Fruit fly (Drosophila melanogaster) whole organism, embryonic: ENCODE data around the gene wg.

ENCODE experiments used
- Antp ChIP-seq: fragments of 200-800 bp; sonication (Bioruptor generic); optimal IDR thresholded peaks from 3 replicates; lab custom pipeline; 2016; ENCODE audit warnings: missing biosample characterization, missing genetic modification characterization
- Bgb ChIP-seq: fragments of 200-800 bp; sonication (Bioruptor generic); IDR thresholded peaks from 2 replicates; pipeline ENCODE4 v1.3.6; 2022; ENCODE audit warnings: missing biosample characterization, missing genetic modification characterization; ENCODE audit not compliant: partially characterized antibody
- BtbVII ChIP-seq: fragments of 200-800 bp; sonication (Bioruptor generic); optimal IDR thresholded peaks from 3 replicates; lab custom pipeline; 2017; ENCODE audit warnings: missing biosample characterization, mild to moderate bottlenecking, missing genetic modification characterization
- CG10979 ChIP-seq: fragments of 200-800 bp; sonication (Bioruptor generic); optimal IDR thresholded peaks from 2 replicates; lab custom pipeline; 2018; ENCODE audit warnings: missing biosample characterization, mild to moderate bottlenecking, missing genetic modification characterization, moderate library complexity
- CG13624 ChIP-seq: fragments of 200-800 bp; sonication (Bioruptor generic); optimal IDR thresholded peaks from 2 replicates; lab custom pipeline; 2016; ENCODE audit warnings: missing biosample characterization, missing genetic modification characterization
- CG15073 ChIP-seq: fragments of 200-800 bp; sonication (Bioruptor generic); optimal IDR thresholded peaks from 2 replicates; lab custom pipeline; 2016; ENCODE audit warnings: missing biosample characterization, missing genetic modification characterization
- CG16815 ChIP-seq: fragments of 200-800 bp; sonication (Bioruptor generic); optimal IDR thresholded peaks from 3 replicates; lab custom pipeline; 2017; ENCODE audit warnings: missing biosample characterization, mild to moderate bottlenecking, missing genetic modification characterization
- CG17359 ChIP-seq: fragments of 200-800 bp; sonication (Bioruptor generic); optimal IDR thresholded peaks from 3 replicates; lab custom pipeline; 2018; ENCODE audit warnings: missing biosample characterization, mild to moderate bottlenecking, missing genetic modification characterization, moderate library complexity
- CG17361 ChIP-seq: fragments of 200-800 bp; sonication (Bioruptor generic); IDR thresholded peaks from 3 replicates; pipeline ENCODE4 v1.3.6; 2022; ENCODE audit warnings: missing biosample characterization, missing genetic modification characterization
- CG17829 ChIP-seq: fragments of 200-800 bp; optimal IDR thresholded peaks from 2 replicates; lab custom pipeline; 2019; ENCODE audit warnings: missing biosample characterization, mild to moderate bottlenecking, missing genetic modification characterization, moderate library complexity
- CG2202 ChIP-seq: fragments of 200-800 bp; sonication (Bioruptor generic); optimal IDR thresholded peaks from 2 replicates; lab custom pipeline; 2018; ENCODE audit warnings: missing biosample characterization, mild to moderate bottlenecking, missing genetic modification characterization
- CG31441 ChIP-seq: fragments of 200-800 bp; sonication (Bioruptor generic); IDR thresholded peaks from 2 replicates; pipeline ENCODE4 v1.3.6; 2022; ENCODE audit warnings: missing biosample characterization, missing genetic modification characterization
- CG32532 ChIP-seq: fragments of 200-800 bp; sonication (Bioruptor generic); IDR thresholded peaks from 2 replicates; pipeline ENCODE4 v1.3.6; 2022; ENCODE audit warnings: missing biosample characterization, missing genetic modification characterization
- CG43689 ChIP-seq: fragments of 200-800 bp; sonication (Bioruptor generic); IDR thresholded peaks from 2 replicates; pipeline ENCODE4 v1.3.6; 2022; ENCODE audit warnings: missing biosample characterization, missing genetic modification characterization
- CG4404 ChIP-seq: fragments of 200-800 bp; sonication (Bioruptor generic); IDR thresholded peaks from 2 replicates; pipeline ENCODE4 v1.3.6; 2022; ENCODE audit warnings: missing biosample characterization, missing genetic modification characterization
- CG4707 ChIP-seq: fragments of 200-800 bp; sonication (Bioruptor generic); optimal IDR thresholded peaks from 2 replicates; lab custom pipeline; 2018; ENCODE audit warnings: missing biosample characterization, mild to moderate bottlenecking, missing genetic modification characterization, moderate library complexity
- CG7372 ChIP-seq: fragments of 200-800 bp; sonication (Bioruptor generic); IDR thresholded peaks from 2 replicates; pipeline ENCODE4 v1.3.6; 2022; ENCODE audit warnings: missing biosample characterization, missing genetic modification characterization
- CG8281 ChIP-seq: fragments of 200-800 bp; sonication (Bioruptor generic); optimal IDR thresholded peaks from 2 replicates; lab custom pipeline; 2018; ENCODE audit warnings: missing biosample characterization, mild to moderate bottlenecking, missing genetic modification characterization, moderate library complexity
- CG8359 ChIP-seq: fragments of 200-800 bp; sonication (Bioruptor generic); optimal IDR thresholded peaks from 2 replicates; lab custom pipeline; 2017; ENCODE audit warnings: missing biosample characterization, mild to moderate bottlenecking, missing genetic modification characterization, borderline replicate concordance
- CG8924 ChIP-seq: fragments of 200-800 bp; optimal IDR thresholded peaks from 3 replicates; lab custom pipeline; 2019; ENCODE audit warnings: missing biosample characterization, mild to moderate bottlenecking, missing genetic modification characterization, moderate library complexity
- Dip2 ChIP-seq: fragments of 200-800 bp; sonication (Bioruptor generic); IDR thresholded peaks from 2 replicates; pipeline ENCODE4 v1.3.6; 2022; ENCODE audit warnings: missing biosample characterization, missing genetic modification characterization
- Drgx ChIP-seq: fragments of 200-800 bp; sonication (Bioruptor generic); IDR thresholded peaks from 2 replicates; pipeline ENCODE4 v1.3.6; 2022; ENCODE audit warnings: missing biosample characterization, missing genetic modification characterization
- Gug ChIP-seq: fragments of 200-800 bp; sonication (Bioruptor generic); IDR thresholded peaks from 4 replicates; pipeline ENCODE4 v1.3.6; 2022; ENCODE audit warnings: missing biosample characterization, missing genetic modification characterization
- Hr78 ChIP-seq, 2 experiments: fragments of 200-800 bp in 1 of 2; fragments of >200 bp in 1 of 2; sonication (Bioruptor generic) in 1 of 2; optimal IDR thresholded peaks; 2 replicates each; lab custom pipeline; 2017 to 2019; ENCODE audit warnings: missing biosample characterization in 2 of 2, missing genetic modification characterization in 2 of 2, mild to moderate bottlenecking in 1 of 2, moderate library complexity in 1 of 2
- MESR4 ChIP-seq: fragments of 200-800 bp; sonication (Bioruptor generic); optimal IDR thresholded peaks from 2 replicates; lab custom pipeline; 2018; ENCODE audit warnings: missing biosample characterization, mild to moderate bottlenecking, missing genetic modification characterization, moderate library complexity
- Max ChIP-seq: fragments of 200-800 bp; sonication (Bioruptor generic); optimal IDR thresholded peaks from 2 replicates; lab custom pipeline; 2016; ENCODE audit warnings: missing biosample characterization, mild to moderate bottlenecking, missing genetic modification characterization
- Meics ChIP-seq: fragments of 200-800 bp; sonication (Bioruptor generic); optimal IDR thresholded peaks from 2 replicates; lab custom pipeline; 2017; ENCODE audit warnings: missing biosample characterization, mild to moderate bottlenecking, missing genetic modification characterization
- NFAT ChIP-seq: fragments of 200-800 bp; sonication (Bioruptor generic); IDR thresholded peaks from 2 replicates; pipeline ENCODE4 v1.3.6; 2022; ENCODE audit warnings: missing biosample characterization, missing genetic modification characterization
- Optix ChIP-seq: fragments of 200-800 bp; sonication (Bioruptor generic); IDR thresholded peaks from 3 replicates; pipeline ENCODE4 v1.3.6; 2022; ENCODE audit warnings: missing biosample characterization, missing genetic modification characterization
- Six4 ChIP-seq: fragments of 200-800 bp; sonication (Bioruptor generic); optimal IDR thresholded peaks from 2 replicates; lab custom pipeline; 2016; ENCODE audit warnings: missing biosample characterization, missing genetic modification characterization
- Sry-δ ChIP-seq: fragments of 200-800 bp; sonication (Bioruptor generic); optimal IDR thresholded peaks from 2 replicates; lab custom pipeline; 2016; ENCODE audit warnings: missing biosample characterization, missing genetic modification characterization
- Xrp1 ChIP-seq: fragments of 200-800 bp; sonication (Bioruptor generic); IDR thresholded peaks from 2 replicates; pipeline ENCODE4 v1.3.6; 2022; ENCODE audit warnings: missing biosample characterization, missing genetic modification characterization
- abd-A ChIP-seq: fragments of 200-800 bp; sonication (Bioruptor generic); optimal IDR thresholded peaks from 3 replicates; lab custom pipeline; 2019; ENCODE audit warnings: missing biosample characterization, mild to moderate bottlenecking, missing genetic modification characterization, moderate library complexity
- ap ChIP-seq: fragments of 200-800 bp; sonication (Bioruptor generic); IDR thresholded peaks from 2 replicates; pipeline ENCODE4 v1.3.6; 2022; ENCODE audit warnings: missing biosample characterization, missing genetic modification characterization
- ci ChIP-seq: fragments of 200-800 bp; sonication (Bioruptor generic); IDR thresholded peaks from 3 replicates; pipeline ENCODE4 v1.3.6; 2022; ENCODE audit warnings: missing biosample characterization, missing genetic modification characterization
- corto ChIP-seq: fragments of 200-800 bp; sonication (Bioruptor generic); optimal IDR thresholded peaks from 2 replicates; lab custom pipeline; 2016; ENCODE audit warnings: missing biosample characterization, mild to moderate bottlenecking, missing genetic modification characterization, moderate library complexity
- dmrt99B ChIP-seq: fragments of 200-800 bp; sonication (Bioruptor generic); optimal IDR thresholded peaks from 2 replicates; lab custom pipeline; 2018; ENCODE audit warnings: missing biosample characterization, mild to moderate bottlenecking, missing genetic modification characterization, moderate library complexity
- hth ChIP-seq: fragments of >200 bp; optimal IDR thresholded peaks from 2 replicates; lab custom pipeline; 2017; ENCODE audit warnings: inconsistent platforms
- knrl ChIP-seq: fragments of 200-800 bp; sonication (Bioruptor generic); IDR thresholded peaks from 3 replicates; pipeline ENCODE4 v1.3.6; 2022; ENCODE audit warnings: missing biosample characterization, missing genetic modification characterization; ENCODE audit not compliant: partially characterized antibody
- lola ChIP-seq, 3 experiments: fragments of >200 bp in 2 of 3; fragments of 200-800 bp in 1 of 3; sonication (Bioruptor generic) in 1 of 3; optimal IDR thresholded peaks; 2 replicates each; lab custom pipeline; 2017 to 2019; ENCODE audit warnings: missing biosample characterization in 3 of 3, missing genetic modification characterization in 3 of 3, mild to moderate bottlenecking in 1 of 3, moderate library complexity in 1 of 3
- nau ChIP-seq: fragments of 200-800 bp; sonication (Bioruptor generic); optimal IDR thresholded peaks from 3 replicates; lab custom pipeline; 2017; ENCODE audit warnings: missing biosample characterization, mild to moderate bottlenecking, missing genetic modification characterization, missing genetic modification reagents
- rib ChIP-seq: fragments of 200-800 bp; sonication (Bioruptor generic); IDR thresholded peaks from 2 replicates; pipeline ENCODE4 v1.3.6; 2022; ENCODE audit warnings: missing biosample characterization, missing genetic modification characterization
- ro ChIP-seq: fragments of 200-800 bp; sonication (Bioruptor generic); IDR thresholded peaks from 2 replicates; pipeline ENCODE4 v1.3.6; 2022; ENCODE audit warnings: missing biosample characterization, missing genetic modification characterization
- scrt ChIP-seq: fragments of 200-800 bp; sonication (Bioruptor generic); optimal IDR thresholded peaks from 2 replicates; lab custom pipeline; 2018; ENCODE audit warnings: missing biosample characterization, mild to moderate bottlenecking, missing genetic modification characterization, moderate library complexity
- seq ChIP-seq: fragments of 200-800 bp; sonication (Bioruptor generic); IDR thresholded peaks from 2 replicates; pipeline ENCODE4 v1.3.6; 2022; ENCODE audit warnings: missing biosample characterization, missing genetic modification characterization
- tgo ChIP-seq: fragments of 200-800 bp; sonication (Bioruptor generic); IDR thresholded peaks from 3 replicates; pipeline ENCODE4 v1.3.6; 2022; ENCODE audit warnings: missing biosample characterization, missing genetic modification characterization
- tin ChIP-seq: fragments of 200-800 bp; sonication (Bioruptor generic); optimal IDR thresholded peaks from 3 replicates; lab custom pipeline; 2016; ENCODE audit warnings: missing biosample characterization, missing genetic modification characterization
- trem ChIP-seq: fragments of 200-800 bp; optimal IDR thresholded peaks from 3 replicates; lab custom pipeline; 2019; ENCODE audit warnings: missing biosample characterization, mild to moderate bottlenecking, missing genetic modification characterization, moderate library complexity
- wek ChIP-seq: fragments of 200-800 bp; sonication (Bioruptor generic); optimal IDR thresholded peaks from 3 replicates; lab custom pipeline; 2018; ENCODE audit warnings: missing biosample characterization, mild to moderate bottlenecking, missing genetic modification characterization, moderate library complexity
- z ChIP-seq: fragments of 200-800 bp; sonication (Bioruptor generic); IDR thresholded peaks from 3 replicates; pipeline ENCODE4 v1.3.6; 2022; ENCODE audit warnings: missing biosample characterization, missing genetic modification characterization

wg gene

DNA sequence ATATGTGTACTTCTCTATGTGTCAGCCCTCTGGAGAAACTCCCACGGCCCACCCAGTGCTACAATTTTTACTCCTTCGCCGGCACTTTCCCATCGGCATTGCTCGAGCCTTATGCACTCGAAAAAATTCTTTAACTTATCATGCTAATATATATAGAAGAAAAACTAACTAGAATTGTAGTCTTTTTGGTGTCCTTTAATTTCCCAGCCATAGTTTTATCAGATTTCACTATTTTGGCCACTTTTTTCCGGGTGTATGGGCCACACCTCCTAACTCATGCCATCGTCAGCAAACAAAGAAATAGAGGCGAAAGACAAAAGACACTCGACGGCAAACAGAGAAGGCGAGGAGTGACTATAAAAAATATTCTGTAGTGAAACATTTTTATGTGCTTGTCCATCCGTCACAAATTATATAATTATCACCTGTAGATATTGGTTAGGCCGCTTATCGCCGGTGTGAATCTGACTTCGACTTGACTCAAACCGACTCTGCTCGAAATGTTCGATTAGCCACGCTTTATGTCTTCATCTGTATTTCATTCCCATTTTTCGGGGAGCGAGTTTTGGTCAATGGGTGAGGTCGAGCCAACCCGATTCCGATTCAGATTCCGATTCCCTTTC lies 8.1 kb upstream of the wg start (continued):
- TF ChIP-seq Bgb (GFP tag; lab: Robert Waterston, UW) = no peak
- TF ChIP-seq CG32532 (GFP tag; lab: Robert Waterston, UW) = no peak
- peak; percentile 23 for TF ChIP-seq tin (GFP tag; lab: Kevin White, UChicago)
- TF ChIP-seq Drgx (GFP tag; lab: Robert Waterston, UW) = 0 out of 2 replicates have a peak, but pooled peaks have one; percentile 13
- TF ChIP-seq lola (GFP tag; optimal IDR thresholded peaks at IDR 0.05; lab: Kevin White, UChicago) = peak in 1 of 3 experiments; percentile 43
- TF ChIP-seq ci = peak; percentile 60; the same call in 1 of the 3 replicates
- no peak for TF ChIP-seq z (GFP tag; lab: Robert Waterston, UW)
- TF ChIP-seq corto (GFP tag; lab: Kevin White, UChicago) = no peak
- TF ChIP-seq CG31441 (GFP tag; lab: Robert Waterston, UW) = 0 out of 2 replicates have a peak, but pooled peaks have one; percentile 18
- TF ChIP-seq BtbVII (GFP tag; lab: Kevin White, UChicago) = no peak
- TF ChIP-seq CG43689 (GFP tag; lab: Robert Waterston, UW) = no peak
- TF ChIP-seq CG17829 = peak; percentile 14
- no peak for TF ChIP-seq rib (GFP tag; lab: Robert Waterston, UW)
- TF ChIP-seq CG2202 (tag; lab: Kevin White, UChicago) = peak; percentile 5
- peak; percentile 20 for TF ChIP-seq CG17359 (tag; lab: Kevin White, UChicago)
- peak; percentile 59; the same call in 1 of the 2 replicates for TF ChIP-seq Xrp1 (GFP tag; lab: Robert Waterston, UW)
- TF ChIP-seq nau (GFP tag; lab: Kevin White, UChicago) = no peak
- TF ChIP-seq wek (GFP tag; lab: Kevin White, UChicago) = no peak
- TF ChIP-seq Antp (GFP tag; lab: Kevin White, UChicago) = no peak
- no peak for TF ChIP-seq CG15073
- TF ChIP-seq CG17361 = no peak
- TF ChIP-seq CG4707 (GFP tag; lab: Kevin White, UChicago) = no peak
- TF ChIP-seq hth (lab: Kevin White, UChicago) = no peak
- peak; percentile 40 for TF ChIP-seq CG10979 (tag; lab: Kevin White, UChicago)
- no peak for TF ChIP-seq CG8281 (tag; lab: Kevin White, UChicago)
- TF ChIP-seq dmrt99B (tag; lab: Kevin White, UChicago) = peak; percentile 11
- no peak for TF ChIP-seq CG8359 (GFP tag; lab: Kevin White, UChicago)
- peak; percentile 37; the same call in 1 of the 2 replicates for TF ChIP-seq CG4404 (GFP tag; lab: Robert Waterston, UW)
- TF ChIP-seq MESR4 (GFP tag; lab: Kevin White, UChicago) = no peak
- TF ChIP-seq Hr78 (GFP tag; optimal IDR thresholded peaks at IDR 0.05; lab: Kevin White, UChicago) = no peak
- TF ChIP-seq Sry-δ (GFP tag; lab: Kevin White, UChicago) = no peak
- no peak for TF ChIP-seq ro (GFP tag; lab: Robert Waterston, UW)
- no peak for TF ChIP-seq seq (GFP tag; lab: Robert Waterston, UW)
- TF ChIP-seq CG13624 = no peak
- peak; percentile 4 for TF ChIP-seq Six4 (GFP tag; lab: Kevin White, UChicago)
- no peak for TF ChIP-seq NFAT (GFP tag; lab: Robert Waterston, UW)
- TF ChIP-seq CG16815 (GFP tag; lab: Kevin White, UChicago) = no peak
- peak; percentile 16; the same call in 1 of the 4 replicates for TF ChIP-seq Gug (GFP tag; lab: Robert Waterston, UW)
- TF ChIP-seq Meics (GFP tag; lab: Kevin White, UChicago) = no peak
- no peak for TF ChIP-seq trem
- no peak for TF ChIP-seq Max
- no peak for TF ChIP-seq CG7372 (GFP tag; lab: Robert Waterston, UW)
- no peak for TF ChIP-seq knrl (GFP tag; lab: Robert Waterston, UW)
- no peak for TF ChIP-seq abd-A (tag; lab: Kevin White, UChicago)
- TF ChIP-seq scrt (GFP tag; lab: Kevin White, UChicago) = no peak
- TF ChIP-seq Dip2 = no peak
- TF ChIP-seq ap (GFP tag; lab: Robert Waterston, UW) = no peak
- peak; percentile 5 for TF ChIP-seq CG8924 (tag; lab: Kevin White, UChicago)
- TF ChIP-seq tgo (GFP tag; lab: Robert Waterston, UW) = peak; percentile 15; the same call in 1 of the 3 replicates
- no peak for TF ChIP-seq Optix
